Worm (Caenorhabditis elegans): ENCODE measurements around the gene rsks-1.
A peak's percentile ranks its signal among the peaks of the same experiment; 100 is the strongest.

The rsks-1 gene

DNA sequence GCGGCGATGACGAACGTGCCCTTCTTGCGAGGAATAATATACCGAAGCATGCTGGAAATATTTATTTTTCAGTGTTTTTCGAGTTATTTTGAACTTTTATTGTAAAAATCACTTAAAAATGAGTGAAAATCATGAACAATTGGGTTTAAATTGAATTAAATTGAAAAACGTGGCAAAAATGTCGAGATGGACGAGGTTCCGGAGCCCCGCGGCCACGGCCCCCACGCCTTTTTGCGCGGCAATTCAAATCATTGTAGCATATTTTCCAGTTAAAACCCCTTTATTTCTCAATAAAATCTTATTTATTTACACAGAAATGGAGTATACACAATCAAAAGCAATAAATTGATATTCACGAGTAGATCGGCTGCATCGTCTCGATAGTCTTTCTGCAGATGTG is 41.1 kb downstream of the rsks-1 start (continued):
- TF ChIP-seq tlf-1 (GFP tag; optimal IDR thresholded peaks at IDR 0.05): no peak
- no peak for TF ChIP-seq cebp-1 (GFP tag; IDR thresholded peaks at IDR 0.05)
- TF ChIP-seq cebp-1 (tag; optimal IDR thresholded peaks at IDR 0.05): no peak
- TF ChIP-seq ceh-40 (GFP tag; IDR thresholded peaks at IDR 0.05): no peak
- no peak for TF ChIP-seq lin-40 (tag; optimal IDR thresholded peaks at IDR 0.05)
- no peak for TF ChIP-seq repo-1 (tag; optimal IDR thresholded peaks at IDR 0.05)
- TF ChIP-seq nfya-2 (GFP tag; IDR thresholded peaks at IDR 0.05): no peak
- peak; percentile 45 for TF ChIP-seq mcd-1 (GFP tag; IDR thresholded peaks at IDR 0.05)
- no peak for TF ChIP-seq ekl-4 (GFP tag; IDR thresholded peaks at IDR 0.05)
- TF ChIP-seq F10E7.11 (tag; optimal IDR thresholded peaks at IDR 0.05): no peak
- TF ChIP-seq ceh-100 (GFP tag; IDR thresholded peaks at IDR 0.05): 0 out of 2 replicates have a peak, but pooled peaks have one; percentile 17
- no peak for TF ChIP-seq die-1 (tag; optimal IDR thresholded peaks at IDR 0.05)
- no peak for TF ChIP-seq chd-7 (tag; optimal IDR thresholded peaks at IDR 0.05)
- no peak for TF ChIP-seq gei-17 (GFP tag; optimal IDR thresholded peaks at IDR 0.05)
- TF ChIP-seq C17E4.6 (GFP tag; IDR thresholded peaks at IDR 0.05): no peak
- no peak for TF ChIP-seq ztf-25 (GFP tag; IDR thresholded peaks at IDR 0.05)
- TF ChIP-seq nhr-120 (GFP tag; IDR thresholded peaks at IDR 0.05): no peak
- TF ChIP-seq atf-7 (tag; optimal IDR thresholded peaks at IDR 0.05): no peak
- TF ChIP-seq dpl-1 (GFP tag; optimal IDR thresholded peaks at IDR 0.05): peak; percentile 43

DNA sequence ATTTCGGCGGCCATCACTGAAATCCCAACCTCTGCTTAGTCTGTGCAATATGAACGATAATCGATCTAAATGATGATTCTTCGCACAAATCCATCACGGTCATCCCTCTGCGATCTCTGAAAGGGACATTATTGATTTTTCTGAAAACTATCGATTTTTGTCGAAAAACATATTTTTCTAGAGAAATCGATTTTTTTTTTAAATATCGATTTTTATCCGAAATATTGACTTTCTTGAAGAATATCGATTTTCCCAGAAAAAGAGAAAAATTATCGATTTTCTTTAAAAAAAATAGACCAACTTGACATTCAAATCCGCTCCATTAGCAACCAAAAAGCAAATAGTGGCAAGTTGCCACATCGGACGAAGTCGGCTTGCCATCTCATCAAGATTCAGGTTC is 42.4 kb downstream of the rsks-1 start:
- TF ChIP-seq Y53F4B.3 (GFP tag; IDR thresholded peaks at IDR 0.05) (no peak), nfyb-1 (GFP tag; IDR thresholded peaks at IDR 0.05) (no peak), madf-8 (GFP tag; conservative IDR thresholded peaks at IDR 0.05) (no peak), nhr-120 (GFP tag; IDR thresholded peaks at IDR 0.05) (no peak), F23B12.7 (tag; optimal IDR thresholded peaks at IDR 0.05; ENCODE audit: insufficient read depth) (no peak), nhr-27 (tag; optimal IDR thresholded peaks at IDR 0.05) (no peak), F57A8.1 (GFP tag; optimal IDR thresholded peaks at IDR 0.05) (no peak), chd-7 (tag; optimal IDR thresholded peaks at IDR 0.05) (no peak), tbp1 (GFP tag; optimal IDR thresholded peaks at IDR 0.05) (no peak)

DNA sequence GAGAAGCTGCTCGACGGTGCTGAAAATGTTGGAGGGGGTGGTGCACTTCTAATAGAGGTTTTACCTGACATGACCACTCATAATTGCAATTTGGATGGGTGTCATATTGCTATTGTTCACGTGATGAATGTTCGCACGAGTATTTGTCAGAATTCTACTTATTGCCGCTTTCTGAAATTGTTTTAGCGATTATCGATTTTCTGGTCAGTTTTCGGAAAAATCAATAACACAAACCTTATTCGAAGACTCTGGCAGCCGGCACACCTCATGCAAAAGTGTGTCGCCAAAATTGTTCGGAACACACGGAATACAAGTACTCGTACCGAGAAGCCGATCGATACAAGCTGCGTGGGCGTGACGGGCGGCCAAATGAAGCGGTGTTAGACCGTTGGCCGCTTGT is 43.4 kb downstream of the rsks-1 start:
- TF ChIP-seq hmg-20 (GFP tag; IDR thresholded peaks at IDR 0.05): no peak
- no peak for TF ChIP-seq snpc-1.3 (tag; optimal IDR thresholded peaks at IDR 0.05; ENCODE audit: insufficient read depth)
- TF ChIP-seq K11D2.4 (GFP tag; IDR thresholded peaks at IDR 0.05): no peak
- TF ChIP-seq lsy-27 (tag; optimal IDR thresholded peaks at IDR 0.05; ENCODE audit: borderline replicate concordance, insufficient read depth): no peak
- TF ChIP-seq F55B11.4 (tag; optimal IDR thresholded peaks at IDR 0.05; ENCODE audit: borderline replicate concordance, insufficient read depth): no peak
- TF ChIP-seq mel-28 (tag; optimal IDR thresholded peaks at IDR 0.05; ENCODE audit: borderline replicate concordance): no peak
- no peak for TF ChIP-seq fkh-3 (tag; optimal IDR thresholded peaks at IDR 0.05)
- TF ChIP-seq egrh-3 (GFP tag; IDR thresholded peaks at IDR 0.05): no peak
- no peak for TF ChIP-seq D2030.7 (GFP tag; IDR thresholded peaks at IDR 0.05)
- no peak for TF ChIP-seq sptf-2 (GFP tag; optimal IDR thresholded peaks at IDR 0.05)
- TF ChIP-seq bed-2 (GFP tag; IDR thresholded peaks at IDR 0.05): no peak
- TF ChIP-seq lin-26 (GFP tag; IDR thresholded peaks at IDR 0.05): no peak
- TF ChIP-seq rcor-1 (GFP tag; IDR thresholded peaks at IDR 0.05): no peak
- no peak for TF ChIP-seq F52B5.7 (tag; optimal IDR thresholded peaks at IDR 0.05)
- no peak for TF ChIP-seq C17E4.6 (GFP tag; IDR thresholded peaks at IDR 0.05)
- TF ChIP-seq Y79H2A.3 (GFP tag; conservative IDR thresholded peaks at IDR 0.05): no peak
- TF ChIP-seq tbp1 (GFP tag; optimal IDR thresholded peaks at IDR 0.05): no peak
- TF ChIP-seq madf-3 (GFP tag; IDR thresholded peaks at IDR 0.05): no peak
- TF ChIP-seq attf-3 (GFP tag; conservative IDR thresholded peaks at IDR 0.05): no peak
